Worm (Caenorhabditis elegans): ENCODE measurements around the gene F42D1.4.

- no peak for TF ChIP-seq scrt-1 (GFP tag; IDR thresholded peaks at IDR 0.05)
- no peak for TF ChIP-seq hmbx-1 (tag; optimal IDR thresholded peaks at IDR 0.05)
- no peak for TF ChIP-seq ama-1 (optimal IDR thresholded peaks at IDR 0.05)
- no peak for TF ChIP-seq tra-4 (tag; optimal IDR thresholded peaks at IDR 0.05)
Observed at ce11 chrX:14770336-14770735, 36.7 kb upstream of the F42D1.4 start.
